Fruit fly (Drosophila melanogaster): Measurements from ENCODE around the gene CG12605.

DNA sequence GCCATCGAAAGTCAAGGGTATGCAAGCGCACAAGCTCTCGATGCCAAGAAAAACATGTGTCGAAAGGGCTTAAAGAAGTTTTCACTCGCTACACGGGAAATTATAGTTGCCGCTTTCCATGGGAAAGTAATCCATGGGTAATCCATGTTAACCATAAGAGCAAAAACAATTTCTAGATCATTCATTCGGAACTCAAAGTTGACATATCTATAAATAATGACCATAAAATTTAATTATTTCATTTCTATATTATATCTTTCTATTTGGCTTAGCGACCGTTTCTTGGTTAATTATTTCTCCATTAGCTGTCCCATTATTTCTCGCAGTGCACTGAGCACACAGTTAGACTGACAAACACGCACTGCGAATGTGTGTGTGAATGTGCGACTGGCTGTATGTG, 36.1 kb upstream of the CG12605 start:
- TF ChIP-seq CG8478 (optimal IDR thresholded peaks at IDR 0.05) (no peak), EcR (GFP tag; optimal IDR thresholded peaks at IDR 0.05) (no peak), pan (optimal IDR thresholded peaks at IDR 0.05) (no peak), usp (GFP tag; optimal IDR thresholded peaks at IDR 0.05) (no peak), psq (optimal IDR thresholded peaks at IDR 0.05) (no peak)
